Fruit fly (Drosophila melanogaster) whole organism, wandering third instar larva: ENCODE results near the gene CG4914.

ENCODE experiments used
- HLH106 ChIP-seq: fragments of 200-800 bp; optimal IDR thresholded peaks from 3 replicates; lab custom pipeline; 2019; ENCODE audit warnings: missing biosample characterization, mild to moderate bottlenecking, missing genetic modification characterization, moderate library complexity
- Myc ChIP-seq: fragments of >200 bp; optimal IDR thresholded peaks from 2 replicates; lab custom pipeline; 2017
- Rel ChIP-seq, 2 experiments: fragments of 200-800 bp; sonication (Bioruptor generic) in 1 of 2; optimal IDR thresholded peaks; 2 replicates in 1 of 2; 3 replicates in 1 of 2; lab custom pipeline; 2016 to 2019; ENCODE audit warnings: mild to moderate bottlenecking in 2 of 2, missing biosample characterization in 2 of 2, missing genetic modification characterization in 2 of 2, moderate library complexity in 1 of 2
- dsf ChIP-seq: sonication (Bioruptor generic); optimal IDR thresholded peaks from 2 replicates; lab custom pipeline; 2016; ENCODE audit warnings: missing biosample characterization, missing genetic modification characterization, borderline replicate concordance
- psq ChIP-seq: fragments of 200-800 bp; sonication (Bioruptor generic); optimal IDR thresholded peaks from 3 replicates; lab custom pipeline; 2017; ENCODE audit warnings: missing biosample characterization, mild to moderate bottlenecking, missing genetic modification characterization, moderate library complexity
- usp ChIP-seq: fragments of >200 bp; optimal IDR thresholded peaks from 2 replicates; lab custom pipeline; 2017; ENCODE audit warnings: missing biosample characterization, missing genetic modification characterization

dm6 chr3L:14636740-14637189, 41.2 kb downstream of the CG4914 start:
- TF ChIP-seq Myc (lab: Kevin White, UChicago): no peak
- peak; percentile 82 for TF ChIP-seq HLH106
- peak; percentile 94 for TF ChIP-seq psq (GFP tag; lab: Kevin White, UChicago)
- TF ChIP-seq Rel (GFP tag; optimal IDR thresholded peaks at IDR 0.05; lab: Kevin White, UChicago): peak; percentile 49
- peak; percentile 8 for TF ChIP-seq Rel (tag; optimal IDR thresholded peaks at IDR 0.05; lab: Kevin White, UChicago)
- TF ChIP-seq dsf (GFP tag; lab: Kevin White, UChicago): peak; percentile 42
- TF ChIP-seq usp (GFP tag; lab: Kevin White, UChicago): no peak
